Fruit fly (Drosophila melanogaster) whole organism, pupa: Measurements from ENCODE around the gene CG15570.

Source experiments
- CG10348 ChIP-seq: fragments of 200-800 bp; sonication (Bioruptor generic); IDR thresholded peaks from 2 replicates; pipeline ENCODE4 v1.3.6; 2022; ENCODE audit warnings: missing biosample characterization, missing genetic modification characterization
- CG12605 ChIP-seq: fragments of 200-800 bp; sonication (Bioruptor generic); IDR thresholded peaks from 2 replicates; pipeline ENCODE4 v1.3.6; 2022; ENCODE audit warnings: missing biosample characterization, missing genetic modification characterization
- CG13204 ChIP-seq: fragments of 200-800 bp; sonication (Bioruptor generic); optimal IDR thresholded peaks from 2 replicates; lab custom pipeline; 2018; ENCODE audit warnings: missing biosample characterization, mild to moderate bottlenecking, missing genetic modification characterization, moderate library complexity
- CG14655 ChIP-seq: fragments of 200-800 bp; sonication (Bioruptor generic); optimal IDR thresholded peaks from 3 replicates; lab custom pipeline; 2017; ENCODE audit warnings: mild to moderate bottlenecking, missing biosample characterization, missing genetic modification reagents, missing genetic modification characterization
- CG15710 ChIP-seq: fragments of 200-800 bp; sonication (Bioruptor generic); optimal IDR thresholded peaks from 2 replicates; lab custom pipeline; 2018; ENCODE audit warnings: missing biosample characterization, mild to moderate bottlenecking, missing genetic modification characterization, moderate library complexity
- CG17806 ChIP-seq: fragments of 200-800 bp; sonication (Bioruptor generic); optimal IDR thresholded peaks from 2 replicates; lab custom pipeline; 2018; ENCODE audit warnings: missing biosample characterization, mild to moderate bottlenecking, missing genetic modification characterization, moderate library complexity
- CG32121 ChIP-seq: fragments of 200-800 bp; sonication (Bioruptor generic); IDR thresholded peaks from 2 replicates; pipeline ENCODE4 v1.3.6; 2022; ENCODE audit warnings: missing biosample characterization, missing genetic modification characterization
- CG34367 ChIP-seq: fragments of 200-800 bp; sonication (Bioruptor generic); optimal IDR thresholded peaks from 2 replicates; lab custom pipeline; 2018; ENCODE audit warnings: missing biosample characterization, mild to moderate bottlenecking, missing genetic modification characterization
- CG4496 ChIP-seq: fragments of 200-800 bp; sonication (Bioruptor generic); IDR thresholded peaks from 3 replicates; pipeline ENCODE4 v1.3.6; 2022; ENCODE audit warnings: missing biosample characterization, missing genetic modification characterization
- CG8159 ChIP-seq: fragments of 200-800 bp; sonication (Bioruptor generic); optimal IDR thresholded peaks from 3 replicates; lab custom pipeline; 2018; ENCODE audit warnings: missing biosample characterization, mild to moderate bottlenecking, missing genetic modification characterization, moderate library complexity
- CG8301 ChIP-seq: fragments of 200-800 bp; sonication (Bioruptor generic); optimal IDR thresholded peaks from 2 replicates; lab custom pipeline; 2018; ENCODE audit warnings: missing biosample characterization, mild to moderate bottlenecking, missing genetic modification characterization
- CG9948 ChIP-seq: fragments of 200-800 bp; sonication (Bioruptor generic); optimal IDR thresholded peaks from 2 replicates; lab custom pipeline; 2018; ENCODE audit warnings: missing biosample characterization, mild to moderate bottlenecking, missing genetic modification characterization, moderate library complexity
- D1 ChIP-seq: fragments of 200-800 bp; sonication (Bioruptor generic); optimal IDR thresholded peaks from 2 replicates; lab custom pipeline; 2018; ENCODE audit warnings: missing biosample characterization, mild to moderate bottlenecking, missing genetic modification characterization, moderate library complexity
- EcR ChIP-seq: fragments of 200-800 bp; sonication (Bioruptor generic); optimal IDR thresholded peaks from 3 replicates; lab custom pipeline; 2019; ENCODE audit warnings: missing biosample characterization, missing genetic modification characterization, mild to moderate bottlenecking, moderate library complexity, missing genetic modification reagents
- Ets98B ChIP-seq: fragments of 200-800 bp; sonication (Bioruptor generic); IDR thresholded peaks from 2 replicates; pipeline ENCODE4 v1.3.6; 2022; ENCODE audit warnings: missing biosample characterization, missing genetic modification characterization
- Pif1A ChIP-seq: fragments of 200-800 bp; sonication (Bioruptor generic); optimal IDR thresholded peaks from 3 replicates; lab custom pipeline; 2016; ENCODE audit warnings: missing biosample characterization, missing genetic modification characterization
- Pif1B ChIP-seq: fragments of 200-800 bp; sonication (Bioruptor generic); optimal IDR thresholded peaks from 3 replicates; lab custom pipeline; 2016; ENCODE audit warnings: missing biosample characterization, missing genetic modification characterization
- Snoo ChIP-seq: fragments of 200-800 bp; sonication (Bioruptor generic); optimal IDR thresholded peaks from 3 replicates; lab custom pipeline; 2017; ENCODE audit warnings: missing biosample characterization, mild to moderate bottlenecking, missing genetic modification characterization, inconsistent platforms
- fd96Ca ChIP-seq: fragments of 200-800 bp; sonication (Bioruptor generic); IDR thresholded peaks from 3 replicates; pipeline ENCODE4 v1.3.6; 2022; ENCODE audit warnings: missing biosample characterization, missing genetic modification characterization
- gl ChIP-seq: fragments of 200-800 bp; sonication (Bioruptor generic); optimal IDR thresholded peaks from 2 replicates; lab custom pipeline; 2018; ENCODE audit warnings: missing biosample characterization, mild to moderate bottlenecking, missing genetic modification characterization
- rn ChIP-seq: fragments of 200-800 bp; sonication (Bioruptor generic); IDR thresholded peaks from 2 replicates; pipeline ENCODE4 v1.3.6; 2022; ENCODE audit warnings: missing biosample characterization, missing genetic modification characterization

CG15570 gene

dm6 chrX:4217870-4218269 lies at the start of gene CG15570:
CG15570 (plus strand) TSS chrX:4218170.
- TF ChIP-seq CG14655 (no peak), EcR (GFP tag; lab: Kevin White, UChicago) (no peak), Ets98B (GFP tag; lab: Robert Waterston, UW) (no peak), CG13204 (no peak), CG17806 (no peak), Pif1A (GFP tag; lab: Kevin White, UChicago) (no peak), CG32121 (no peak), D1 (no peak), CG12605 (GFP tag; lab: Robert Waterston, UW) (no peak), gl (tag; lab: Kevin White, UChicago) (no peak), Pif1B (no peak), CG15710 (no peak), fd96Ca (GFP tag; lab: Robert Waterston, UW) (no peak), CG34367 (no peak)

- TF ChIP-seq gl (tag; lab: Kevin White, UChicago): no peak
- TF ChIP-seq rn (GFP tag; lab: Robert Waterston, UW): peak; percentile 16; the same call in 1 of the 2 replicates
- TF ChIP-seq Pif1B: peak; percentile 26
- peak; percentile 59 for TF ChIP-seq Ets98B (GFP tag; lab: Robert Waterston, UW)
- peak; percentile 51 for TF ChIP-seq CG15710
- peak; percentile 44 for TF ChIP-seq Pif1A (GFP tag; lab: Kevin White, UChicago)
- TF ChIP-seq CG8159 (tag; lab: Kevin White, UChicago): peak; percentile 53
- TF ChIP-seq D1: no peak
- peak; percentile 65 for TF ChIP-seq CG8301 (tag; lab: Kevin White, UChicago)
- TF ChIP-seq CG12605 (GFP tag; lab: Robert Waterston, UW): peak; percentile 39; the same call in 1 of the 2 replicates
- no peak for TF ChIP-seq CG10348 (GFP tag; lab: Robert Waterston, UW)
- no peak for TF ChIP-seq EcR (GFP tag; lab: Kevin White, UChicago)
- TF ChIP-seq CG4496: peak; percentile 81
- TF ChIP-seq fd96Ca (GFP tag; lab: Robert Waterston, UW): peak; percentile 41; the same call in 2 of the 3 replicates
- peak; percentile 79 for TF ChIP-seq CG14655
- peak; percentile 51 for TF ChIP-seq CG17806
- peak; percentile 40 for TF ChIP-seq CG9948
- peak; percentile 51 for TF ChIP-seq CG34367
- TF ChIP-seq CG32121: peak; percentile 58; the same call in 1 of the 2 replicates
- TF ChIP-seq Snoo (tag; lab: Kevin White, UChicago): no peak
- no peak for TF ChIP-seq CG13204
Measured at dm6 chrX:4170492-4170891, 47.5 kb upstream of the CG15570 start.

- TF ChIP-seq CG32121 (peak; percentile 60), Ets98B (GFP tag; lab: Robert Waterston, UW) (peak; percentile 54), CG13204 (no peak), CG9948 (no peak), Pif1B (no peak), rn (GFP tag; lab: Robert Waterston, UW) (0 out of 2 replicates have a peak, but pooled peaks have one; percentile 7), CG34367 (no peak), Snoo (tag; lab: Kevin White, UChicago) (no peak), D1 (no peak), CG14655 (peak; percentile 28), CG4496 (peak; percentile 60; the same call in 2 of the 3 replicates), CG17806 (peak; percentile 0), CG8301 (tag; lab: Kevin White, UChicago) (peak; percentile 15), CG10348 (GFP tag; lab: Robert Waterston, UW) (no peak), gl (tag; lab: Kevin White, UChicago) (no peak), fd96Ca (GFP tag; lab: Robert Waterston, UW) (peak; percentile 70), Pif1A (GFP tag; lab: Kevin White, UChicago) (peak; percentile 26)
- TF ChIP-seq, all 21 proteins: peak for 9
Measured at dm6 chrX:4172143-4172771, 45.7 kb upstream of the CG15570 start.

dm6 chrX:4173381-4173780 lies 44.6 kb upstream of the CG15570 start:
- TF ChIP-seq CG12605 (GFP tag; lab: Robert Waterston, UW) (no peak), gl (tag; lab: Kevin White, UChicago) (no peak), CG8301 (tag; lab: Kevin White, UChicago) (no peak), rn (GFP tag; lab: Robert Waterston, UW) (no peak), CG14655 (no peak), CG13204 (no peak), Snoo (tag; lab: Kevin White, UChicago) (no peak), CG10348 (GFP tag; lab: Robert Waterston, UW) (no peak), CG4496 (no peak), CG9948 (no peak), D1 (no peak), Ets98B (GFP tag; lab: Robert Waterston, UW) (no peak), CG32121 (no peak), CG15710 (no peak), Pif1B (no peak), Pif1A (GFP tag; lab: Kevin White, UChicago) (no peak)

dm6 chrX:4175805-4176204 lies 42.2 kb upstream of the CG15570 start:
- no peak for TF ChIP-seq CG32121
- peak; percentile 9; the same call in 1 of the 2 replicates for TF ChIP-seq CG12605 (GFP tag; lab: Robert Waterston, UW)
- TF ChIP-seq EcR (GFP tag; lab: Kevin White, UChicago): peak; percentile 2
- TF ChIP-seq CG15710: peak; percentile 34
- peak; percentile 21 for TF ChIP-seq CG34367
- TF ChIP-seq CG4496: 0 out of 3 replicates have a peak, but pooled peaks have one; percentile 54
- no peak for TF ChIP-seq gl (tag; lab: Kevin White, UChicago)
- TF ChIP-seq CG14655: peak; percentile 27
- TF ChIP-seq Snoo (tag; lab: Kevin White, UChicago): peak; percentile 11
- TF ChIP-seq CG8159 (tag; lab: Kevin White, UChicago): peak; percentile 55
- 0 out of 3 replicates have a peak, but pooled peaks have one; percentile 57 for TF ChIP-seq fd96Ca (GFP tag; lab: Robert Waterston, UW)
- peak; percentile 64 for TF ChIP-seq Pif1A (GFP tag; lab: Kevin White, UChicago)
- peak; percentile 41 for TF ChIP-seq CG17806
- TF ChIP-seq CG8301 (tag; lab: Kevin White, UChicago): no peak
- no peak for TF ChIP-seq D1
- TF ChIP-seq Pif1B: peak; percentile 58
- peak; percentile 36 for TF ChIP-seq CG9948
- TF ChIP-seq, all 21 proteins: peak for 13
